Fruit fly (Drosophila melanogaster) Kc167 (cell line): ENCODE data around the gene CG7840.

Experiments
- Sin3A ChIP-seq: fragments of >200 bp; optimal IDR thresholded peaks from 2 replicates; lab custom pipeline; 2018; ENCODE audit warnings: missing external identifiers
- insv ChIP-seq: fragments of >200 bp; optimal IDR thresholded peaks from 3 replicates; lab custom pipeline; 2018; ENCODE audit warnings: missing external identifiers
- psq ChIP-seq: fragments of >200 bp; optimal IDR thresholded peaks from 2 replicates; lab custom pipeline; 2017; ENCODE audit warnings: missing external identifiers
- ttk ChIP-seq: sonication (Bioruptor generic); optimal IDR thresholded peaks from 2 replicates; lab custom pipeline; 2017; ENCODE audit warnings: missing external identifiers

DNA sequence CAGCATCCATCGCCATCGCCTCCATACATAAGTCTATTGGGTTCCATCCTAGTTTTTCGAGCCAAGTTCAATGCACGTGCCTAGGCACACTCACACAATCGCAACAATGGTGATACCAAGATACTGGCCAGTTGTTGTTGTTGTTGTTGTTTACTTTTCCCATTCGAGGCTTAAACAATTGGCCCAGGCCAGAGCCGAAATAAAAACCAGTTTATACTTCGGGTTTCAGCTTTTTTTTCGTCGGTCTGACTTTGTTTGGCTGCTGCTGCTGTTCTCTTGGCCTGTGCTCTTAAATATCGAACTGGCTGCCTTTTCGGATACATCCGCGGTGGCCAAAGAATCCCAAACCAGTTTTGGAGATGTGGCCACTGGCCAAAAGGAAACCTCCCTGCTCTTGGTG, 25.2 kb upstream of the CG7840 start:
- TF ChIP-seq psq (no peak), ttk (lab: Kevin White, UChicago) (no peak), insv (lab: Kevin White, UChicago) (no peak), Sin3A (lab: Kevin White, UChicago) (no peak)
